Worm (Caenorhabditis elegans) whole organism, late embryonic: ENCODE results near the gene hpo-40.

Source experiments
- elt-2 ChIP-seq: sonication (generic microtip); optimal IDR thresholded peaks from 2 replicates; lab custom pipeline; 2016; ENCODE audit warnings: missing genetic modification reagents, missing genetic modification characterization, missing compliant biosample characterization
- hlh-8 ChIP-seq: sonication (generic microtip); optimal IDR thresholded peaks from 2 replicates; lab custom pipeline; 2016; ENCODE audit warnings: missing genotype, missing genetic modification characterization, missing compliant biosample characterization
- mec-3 ChIP-seq: sonication (generic microtip); optimal IDR thresholded peaks from 2 replicates; lab custom pipeline; 2016; ENCODE audit warnings: borderline replicate concordance, missing genetic modification characterization, missing compliant biosample characterization
- sdc-2 ChIP-seq: sonication (generic microtip); optimal IDR thresholded peaks from 2 replicates; lab custom pipeline; 2016; ENCODE audit warnings: missing genotype, missing genetic modification characterization, missing compliant biosample characterization

- TF ChIP-seq mec-3 (tag; lab: Kevin White, UChicago) (no peak), sdc-2 (tag; lab: Kevin White, UChicago) (no peak), hlh-8 (no peak), elt-2 (no peak)
Observed at ce11 chrV:10237171-10237570, 24.4 kb downstream of the hpo-40 start.
